Worm (Caenorhabditis elegans): ENCODE results near the gene E04F6.10.

E04F6.10 gene

ce11 chrII:7231951-7232350, 15.0 kb upstream of the E04F6.10 start:
- TF ChIP-seq dpl-1 (GFP tag; optimal IDR thresholded peaks at IDR 0.05), result no peak
- TF ChIP-seq elt-2 (tag; optimal IDR thresholded peaks at IDR 0.05), result no peak
- no peak for TF ChIP-seq ceh-63 (GFP tag; optimal IDR thresholded peaks at IDR 0.05)
- TF ChIP-seq xbp-1 (tag; optimal IDR thresholded peaks at IDR 0.05), result no peak
- TF ChIP-seq snpc-4 (tag; optimal IDR thresholded peaks at IDR 0.05), result peak; percentile 90
- TF ChIP-seq egl-13 (tag; optimal IDR thresholded peaks at IDR 0.05), result no peak
- TF ChIP-seq efl-1 (optimal IDR thresholded peaks at IDR 0.05), result no peak
- TF ChIP-seq efl-1 (GFP tag; optimal IDR thresholded peaks at IDR 0.05 in 1 of 2), result peak in 1 of 2 experiments; percentile 54
- no peak for TF ChIP-seq aly-2 (tag; optimal IDR thresholded peaks at IDR 0.05)

- TF ChIP-seq unc-30 (tag; optimal IDR thresholded peaks at IDR 0.05) (no peak), mep-1 (tag; optimal IDR thresholded peaks at IDR 0.05) (peak; percentile 5), ces-1 (GFP tag; optimal IDR thresholded peaks at IDR 0.05) (no peak), isw-1 (GFP tag; IDR thresholded peaks at IDR 0.05) (no peak), grh-1 (GFP tag; IDR thresholded peaks at IDR 0.05) (0 out of 2 replicates have a peak, but pooled peaks have one; percentile 9), dpl-1 (GFP tag; optimal IDR thresholded peaks at IDR 0.05) (no peak), snpc-4 (tag; optimal IDR thresholded peaks at IDR 0.05) (no peak), nhr-90 (tag; optimal IDR thresholded peaks at IDR 0.05; ENCODE audit: poor library complexity) (no peak), efl-1 (optimal IDR thresholded peaks at IDR 0.05) (no peak), efl-1 (GFP tag; optimal IDR thresholded peaks at IDR 0.05 in 1 of 2) (peak in 1 of 2 experiments; percentile 1)
These were observed 13.7 kb upstream of the E04F6.10 start for ce11 chrII:7230684-7231083.

- TF ChIP-seq mep-1 (tag; optimal IDR thresholded peaks at IDR 0.05), result peak; percentile 4
- peak; percentile 22 for TF ChIP-seq lin-14 (GFP tag; optimal IDR thresholded peaks at IDR 0.05)
- TF ChIP-seq ceh-88 (GFP tag; IDR thresholded peaks at IDR 0.05), result no peak
- TF ChIP-seq efl-1 (optimal IDR thresholded peaks at IDR 0.05), result no peak
- TF ChIP-seq efl-1 (GFP tag; optimal IDR thresholded peaks at IDR 0.05 in 1 of 2), result peak in 1 of 2 experiments; percentile 75
- peak; percentile 40 for TF ChIP-seq blmp-1 (tag; optimal IDR thresholded peaks at IDR 0.05)
- no peak for TF ChIP-seq tbx-2 (tag; optimal IDR thresholded peaks at IDR 0.05)
- TF ChIP-seq swsn-7 (tag; optimal IDR thresholded peaks at IDR 0.05), result peak; percentile 19
- TF ChIP-seq nhr-71 (tag; optimal IDR thresholded peaks at IDR 0.05), result peak; percentile 4
- TF ChIP-seq nhr-20 (tag; optimal IDR thresholded peaks at IDR 0.05), result peak; percentile 17
- peak; percentile 6 for TF ChIP-seq ama-1 (optimal IDR thresholded peaks at IDR 0.05)
- TF ChIP-seq grh-1 (GFP tag; IDR thresholded peaks at IDR 0.05), result peak; percentile 38
- no peak for TF ChIP-seq tlp-1 (tag; optimal IDR thresholded peaks at IDR 0.05)
- TF ChIP-seq fkh-4 (tag; optimal IDR thresholded peaks at IDR 0.05; ENCODE audit: borderline replicate concordance), result no peak
- peak; percentile 69 for TF ChIP-seq nhr-85 (tag)
These were observed 11.8 kb upstream of the E04F6.10 start, which contains the start of gene F32A5.4 for ce11 chrII:7228646-7229200. F32A5.4 (plus strand) TSS chrII:7229150.

ce11 chrII:7225864-7226522, 9.0 kb upstream of the E04F6.10 start, which contains the start of gene clh-3:
clh-3 (minus strand) TSS chrII:7225914.
- TF ChIP-seq nhr-71 (tag; optimal IDR thresholded peaks at IDR 0.05) (no peak), lsy-2 (tag; optimal IDR thresholded peaks at IDR 0.05) (no peak), fkh-10 (GFP tag; optimal IDR thresholded peaks at IDR 0.05) (no peak), nhr-20 (tag; optimal IDR thresholded peaks at IDR 0.05) (no peak), ceh-88 (GFP tag; IDR thresholded peaks at IDR 0.05) (no peak), aha-1 (tag; optimal IDR thresholded peaks at IDR 0.05) (no peak), efl-3 (GFP tag; optimal IDR thresholded peaks at IDR 0.05) (no peak), nhr-84 (tag; optimal IDR thresholded peaks at IDR 0.05) (no peak), C34B4.2 (tag; optimal IDR thresholded peaks at IDR 0.05) (no peak), pqm-1 (tag; optimal IDR thresholded peaks at IDR 0.05) (no peak), zip-4 (GFP tag; optimal IDR thresholded peaks at IDR 0.05) (no peak), F16B12.6 (tag; optimal IDR thresholded peaks at IDR 0.05) (no peak), unc-98 (GFP tag; IDR thresholded peaks at IDR 0.05) (no peak), xbp-1 (tag; optimal IDR thresholded peaks at IDR 0.05) (no peak), grh-1 (GFP tag; IDR thresholded peaks at IDR 0.05) (no peak), alr-1 (tag; optimal IDR thresholded peaks at IDR 0.05; ENCODE audit: borderline replicate concordance) (no peak)

All from whole organism, L1 larva.